Worm (Caenorhabditis elegans) whole organism, L2 larva: ENCODE measurements around the gene crh-2.

Experiments
- elt-3 ChIP-seq: sonication (generic microtip); optimal IDR thresholded peaks from 2 replicates; lab custom pipeline; 2017; ENCODE audit warnings: missing biosample characterization, missing genetic modification characterization
- nhr-237 ChIP-seq: fragments of 150-350 bp; optimal IDR thresholded peaks from 2 replicates; lab custom pipeline; 2014; ENCODE audit warnings: missing biosample characterization, missing genetic modification characterization
- nhr-77 ChIP-seq: fragments of 150-350 bp; optimal IDR thresholded peaks from 2 replicates; lab custom pipeline; 2014; ENCODE audit warnings: missing biosample characterization, missing genetic modification characterization

- TF ChIP-seq nhr-237 (tag; lab: Kevin White, UChicago), result no peak
- no peak for TF ChIP-seq elt-3 (tag; lab: Kevin White, UChicago)
- no peak for TF ChIP-seq nhr-77 (tag; lab: Kevin White, UChicago)
Observed at ce11 chrII:5201922-5202562, 14.7 kb upstream of the crh-2 start.
